Worm (Caenorhabditis elegans): ENCODE results near the gene dpm-3.

dpm-3 gene

ce11 chrIV:12385061-12385460 lies 6.3 kb upstream of the dpm-3 start, which contains the start of gene F28D1.6:
Gene F28D1.6, minus strand, starts transcription at chrIV:12385161.
- no peak for TF ChIP-seq hnd-1 (tag; optimal IDR thresholded peaks at IDR 0.05)
- no peak for TF ChIP-seq aly-1 (tag; optimal IDR thresholded peaks at IDR 0.05)
- no peak for TF ChIP-seq F13C5.2 (tag; optimal IDR thresholded peaks at IDR 0.05)
- no peak for TF ChIP-seq tra-4 (tag; optimal IDR thresholded peaks at IDR 0.05)
- TF ChIP-seq pes-1 (GFP tag; IDR thresholded peaks at IDR 0.05) = no peak
- no peak for TF ChIP-seq tbx-11 (GFP tag; IDR thresholded peaks at IDR 0.05)
- no peak for TF ChIP-seq ets-7 (tag; optimal IDR thresholded peaks at IDR 0.05)

ce11 chrIV:12389951-12390350 lies 1.4 kb upstream of the dpm-3 start, which contains the start of gene spe-45:
Gene spe-45, minus strand, starts transcription at chrIV:12390095.
- TF ChIP-seq B0310.2 (tag; optimal IDR thresholded peaks at IDR 0.05) (no peak), ceh-36 (tag; optimal IDR thresholded peaks at IDR 0.05) (no peak), hnd-1 (tag; optimal IDR thresholded peaks at IDR 0.05) (no peak), ceh-13 (GFP tag; optimal IDR thresholded peaks at IDR 0.05) (no peak), flt-1 (GFP tag; IDR thresholded peaks at IDR 0.05) (no peak)

- no peak for TF ChIP-seq F13C5.2 (tag; optimal IDR thresholded peaks at IDR 0.05)
- TF ChIP-seq ets-7 (tag; optimal IDR thresholded peaks at IDR 0.05) = no peak
- no peak for TF ChIP-seq sea-1 (GFP tag; conservative IDR thresholded peaks at IDR 0.05)
- TF ChIP-seq scrt-1 (GFP tag; IDR thresholded peaks at IDR 0.05) = no peak
- no peak for TF ChIP-seq tra-4 (tag; optimal IDR thresholded peaks at IDR 0.05)
- no peak for TF ChIP-seq hnd-1 (tag; optimal IDR thresholded peaks at IDR 0.05)
- no peak for TF ChIP-seq B0310.2 (tag; optimal IDR thresholded peaks at IDR 0.05)
- TF ChIP-seq ceh-13 (GFP tag; optimal IDR thresholded peaks at IDR 0.05) = no peak
- no peak for TF ChIP-seq hmg-4 (GFP tag; optimal IDR thresholded peaks at IDR 0.05)
- TF ChIP-seq ama-1 (optimal IDR thresholded peaks at IDR 0.05) = no peak
- no peak for TF ChIP-seq hmbx-1 (tag; optimal IDR thresholded peaks at IDR 0.05)
Measured at ce11 chrIV:12396645-12397258, 5.4 kb downstream of the dpm-3 start.

DNA sequence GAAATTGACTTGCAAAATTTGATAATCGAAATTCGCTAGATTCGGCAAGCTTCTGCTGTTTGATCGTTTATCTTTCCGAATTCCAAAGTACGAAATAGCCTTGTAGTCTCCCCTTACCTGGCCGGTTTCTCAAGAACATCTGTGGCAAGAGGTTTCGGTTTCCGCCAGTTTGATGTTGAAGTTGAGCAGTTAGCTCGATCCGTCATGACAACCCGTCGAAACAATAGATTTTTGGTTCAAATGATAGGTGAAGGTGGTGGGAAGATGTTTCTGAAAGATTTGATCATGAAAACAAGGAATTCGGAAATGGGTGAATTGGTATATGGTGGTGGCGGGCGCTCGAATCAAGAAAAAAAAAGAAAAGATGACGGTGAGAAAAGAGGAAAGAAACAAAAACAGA lies 7.0 kb downstream of the dpm-3 start, which contains the start of gene acs-20:
acs-20 (minus strand) TSS at position 270 of the 400 bp plus-strand sequence.
- no peak for TF ChIP-seq ama-1 (optimal IDR thresholded peaks at IDR 0.05)
- no peak for TF ChIP-seq pes-1 (GFP tag; IDR thresholded peaks at IDR 0.05)
- no peak for TF ChIP-seq tbx-11 (GFP tag; IDR thresholded peaks at IDR 0.05)
- no peak for TF ChIP-seq F13C5.2 (tag; optimal IDR thresholded peaks at IDR 0.05)
- no peak for TF ChIP-seq hmg-4 (GFP tag; optimal IDR thresholded peaks at IDR 0.05)
- no peak for TF ChIP-seq B0310.2 (tag; optimal IDR thresholded peaks at IDR 0.05)
- no peak for TF ChIP-seq ceh-13 (GFP tag; optimal IDR thresholded peaks at IDR 0.05)
- TF ChIP-seq scrt-1 (GFP tag; IDR thresholded peaks at IDR 0.05) = no peak
- TF ChIP-seq tra-4 (tag; optimal IDR thresholded peaks at IDR 0.05) = no peak
- TF ChIP-seq ceh-36 (tag; optimal IDR thresholded peaks at IDR 0.05) = no peak
- TF ChIP-seq tbx-37 (GFP tag; conservative IDR thresholded peaks at IDR 0.05) = no peak

- TF ChIP-seq hnd-1 (tag; optimal IDR thresholded peaks at IDR 0.05) = no peak
Measured at ce11 chrIV:12399983-12400382, 8.6 kb downstream of the dpm-3 start.

ce11 chrIV:12403440-12403839 lies 12.1 kb downstream of the dpm-3 start:
- TF ChIP-seq ceh-36 (tag; optimal IDR thresholded peaks at IDR 0.05) (no peak), ets-7 (tag; optimal IDR thresholded peaks at IDR 0.05) (no peak), ceh-13 (GFP tag; optimal IDR thresholded peaks at IDR 0.05) (no peak), F13C5.2 (tag; optimal IDR thresholded peaks at IDR 0.05) (no peak), tbx-37 (GFP tag; conservative IDR thresholded peaks at IDR 0.05) (no peak), ama-1 (optimal IDR thresholded peaks at IDR 0.05) (no peak), hnd-1 (tag; optimal IDR thresholded peaks at IDR 0.05) (no peak), tbx-11 (GFP tag; IDR thresholded peaks at IDR 0.05) (no peak), aly-1 (tag; optimal IDR thresholded peaks at IDR 0.05) (no peak), scrt-1 (GFP tag; IDR thresholded peaks at IDR 0.05) (no peak), flt-1 (GFP tag; IDR thresholded peaks at IDR 0.05) (no peak), hmbx-1 (tag; optimal IDR thresholded peaks at IDR 0.05) (no peak), hmg-4 (GFP tag; optimal IDR thresholded peaks at IDR 0.05) (no peak), tra-4 (tag; optimal IDR thresholded peaks at IDR 0.05) (no peak), sea-1 (GFP tag; conservative IDR thresholded peaks at IDR 0.05) (no peak), B0310.2 (tag; optimal IDR thresholded peaks at IDR 0.05) (no peak), pes-1 (GFP tag; IDR thresholded peaks at IDR 0.05) (no peak)

- TF ChIP-seq ceh-36 (tag; optimal IDR thresholded peaks at IDR 0.05) = no peak
- TF ChIP-seq hmbx-1 (tag; optimal IDR thresholded peaks at IDR 0.05) = no peak
- no peak for TF ChIP-seq hnd-1 (tag; optimal IDR thresholded peaks at IDR 0.05)
- no peak for TF ChIP-seq pes-1 (GFP tag; IDR thresholded peaks at IDR 0.05)
- peak; percentile 29 for TF ChIP-seq hmg-4 (GFP tag; optimal IDR thresholded peaks at IDR 0.05)
- TF ChIP-seq sea-1 (GFP tag; conservative IDR thresholded peaks at IDR 0.05) = no peak
- TF ChIP-seq ceh-13 (GFP tag; optimal IDR thresholded peaks at IDR 0.05) = no peak
- TF ChIP-seq flt-1 (GFP tag; IDR thresholded peaks at IDR 0.05) = no peak
- TF ChIP-seq ama-1 (optimal IDR thresholded peaks at IDR 0.05) = no peak
- TF ChIP-seq tbx-11 (GFP tag; IDR thresholded peaks at IDR 0.05) = no peak
- TF ChIP-seq tbx-37 (GFP tag; conservative IDR thresholded peaks at IDR 0.05) = no peak
- TF ChIP-seq F13C5.2 (tag; optimal IDR thresholded peaks at IDR 0.05) = peak; percentile 52
Measured at ce11 chrIV:12404137-12404536, 12.8 kb downstream of the dpm-3 start, which contains the start of gene gex-3. Gene gex-3, plus strand, starts transcription at chrIV:12404431.

- TF ChIP-seq tbx-11 (GFP tag; IDR thresholded peaks at IDR 0.05) (no peak), ceh-13 (GFP tag; optimal IDR thresholded peaks at IDR 0.05) (no peak), pes-1 (GFP tag; IDR thresholded peaks at IDR 0.05) (no peak), ama-1 (optimal IDR thresholded peaks at IDR 0.05) (no peak), ceh-36 (tag; optimal IDR thresholded peaks at IDR 0.05) (no peak), hnd-1 (tag; optimal IDR thresholded peaks at IDR 0.05) (no peak), scrt-1 (GFP tag; IDR thresholded peaks at IDR 0.05) (no peak), sea-1 (GFP tag; conservative IDR thresholded peaks at IDR 0.05) (no peak), aly-1 (tag; optimal IDR thresholded peaks at IDR 0.05) (no peak), B0310.2 (tag; optimal IDR thresholded peaks at IDR 0.05) (no peak), hmbx-1 (tag; optimal IDR thresholded peaks at IDR 0.05) (no peak), F13C5.2 (tag; optimal IDR thresholded peaks at IDR 0.05) (no peak), flt-1 (GFP tag; IDR thresholded peaks at IDR 0.05) (no peak), tra-4 (tag; optimal IDR thresholded peaks at IDR 0.05) (no peak), tbx-37 (GFP tag; conservative IDR thresholded peaks at IDR 0.05) (no peak), hmg-4 (GFP tag; optimal IDR thresholded peaks at IDR 0.05) (no peak)
Measured at ce11 chrIV:12408625-12409024, 17.2 kb downstream of the dpm-3 start, which contains the start of gene dsb-1. Gene dsb-1, plus strand, starts transcription at chrIV:12408925.
